Worm (Caenorhabditis elegans) whole organism, L1 larva: ENCODE results near the gene elli-1.

Experiments used
- C16A3.4 ChIP-seq: fragments of 150-350 bp; optimal IDR thresholded peaks from 2 replicates; lab custom pipeline; 2014; ENCODE audit warnings: missing biosample characterization, missing genetic modification characterization
- F16B12.6 ChIP-seq: fragments of 150-350 bp; optimal IDR thresholded peaks from 2 replicates; lab custom pipeline; 2014; ENCODE audit warnings: missing biosample characterization, missing genetic modification characterization
- ceh-63 ChIP-seq: fragments of 200-800 bp; sonication (Bioruptor generic); optimal IDR thresholded peaks from 2 replicates; lab custom pipeline; 2018; ENCODE audit warnings: mild to moderate bottlenecking, missing genetic modification characterization, missing compliant biosample characterization
- elt-2 ChIP-seq: sonication (generic microtip); optimal IDR thresholded peaks from 2 replicates; lab custom pipeline; 2016; ENCODE audit warnings: missing genetic modification characterization, mild to moderate bottlenecking, inconsistent platforms, missing compliant biosample characterization, missing genetic modification reagents
- elt-3 ChIP-seq, 6 experiments: fragments of 150-350 bp in 1 of 6; sonication (generic microtip); optimal IDR thresholded peaks; 2 replicates each; lab custom pipeline; 2017 to 2018; ENCODE audit warnings: missing biosample characterization in 6 of 6, missing genetic modification characterization in 6 of 6, inconsistent platforms in 1 of 6
- jun-1 ChIP-seq: fragments of 150-350 bp; optimal IDR thresholded peaks from 2 replicates; lab custom pipeline; 2014; ENCODE audit warnings: missing biosample characterization, missing genetic modification reagents, missing genetic modification characterization
- lin-39 ChIP-seq: fragments of 150-350 bp; optimal IDR thresholded peaks from 2 replicates; lab custom pipeline; 2014; ENCODE audit warnings: missing biosample characterization, missing genetic modification reagents, missing genetic modification characterization
- lir-3 ChIP-seq: sonication (generic microtip); optimal IDR thresholded peaks from 2 replicates; lab custom pipeline; 2016; ENCODE audit warnings: mild to moderate bottlenecking, missing genetic modification characterization, moderate library complexity, missing compliant biosample characterization; ENCODE audit not compliant: poor library complexity
- nhr-12 ChIP-seq: sonication (generic microtip); optimal IDR thresholded peaks from 2 replicates; lab custom pipeline; 2017; ENCODE audit warnings: missing biosample characterization, missing genetic modification characterization
- nhr-28 ChIP-seq: fragments of 150-350 bp; optimal IDR thresholded peaks from 2 replicates; lab custom pipeline; 2014; ENCODE audit warnings: missing biosample characterization, missing genetic modification characterization
- nhr-77 ChIP-seq: fragments of 150-350 bp; optimal IDR thresholded peaks from 2 replicates; lab custom pipeline; 2014; ENCODE audit warnings: missing biosample characterization, missing genetic modification characterization
- pqm-1 ChIP-seq: sonication (generic microtip); optimal IDR thresholded peaks from 3 replicates; lab custom pipeline; 2017; ENCODE audit warnings: missing biosample characterization, missing genetic modification characterization

ce11 chrIV:8793223-8793622 lies 38.6 kb upstream of the elli-1 start:
- no peak for TF ChIP-seq ceh-63 (GFP tag; lab: Kevin White, UChicago)
- TF ChIP-seq F16B12.6 (tag; lab: Kevin White, UChicago) = no peak
- no peak for TF ChIP-seq lin-39
- TF ChIP-seq C16A3.4 (tag; lab: Kevin White, UChicago) = no peak
- TF ChIP-seq nhr-28 = no peak
- peak in 4 of 6 experiments; percentile 36 to 87 (median 82) for TF ChIP-seq elt-3 (tag; optimal IDR thresholded peaks at IDR 0.05; lab: Kevin White, UChicago)
- TF ChIP-seq jun-1 (tag; lab: Kevin White, UChicago) = no peak
- no peak for TF ChIP-seq nhr-12 (tag; lab: Kevin White, UChicago)
- TF ChIP-seq pqm-1 = no peak
- TF ChIP-seq elt-2 (tag; lab: Kevin White, UChicago) = no peak
- no peak for TF ChIP-seq nhr-77 (tag; lab: Kevin White, UChicago)
- no peak for TF ChIP-seq lir-3
